Worm (Caenorhabditis elegans): ENCODE results near the gene C07A9.9.

Gene C07A9.9

DNA sequence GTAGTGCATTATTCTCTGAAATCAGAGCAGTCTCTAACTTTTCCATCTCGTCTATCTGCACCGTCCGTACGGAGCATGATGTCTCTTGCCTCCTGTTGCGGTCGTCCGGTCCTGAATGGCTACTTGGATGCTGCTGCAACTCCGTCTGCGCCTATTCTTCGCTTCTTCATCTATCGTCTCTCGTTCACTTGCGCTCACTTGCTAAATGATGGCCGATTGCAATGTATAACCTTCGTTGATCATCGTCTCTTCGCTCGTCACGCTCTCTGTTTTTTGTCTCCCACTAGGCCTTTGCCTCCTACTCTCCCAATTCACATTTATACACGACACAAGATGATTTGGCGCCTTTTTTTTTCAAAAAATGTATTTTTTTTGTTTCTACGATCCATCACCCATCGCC lies 29.9 kb upstream of the C07A9.9 start (continued):
- TF ChIP-seq egl-13 (tag; optimal IDR thresholded peaks at IDR 0.05) (peak; percentile 2), elt-2 (tag; optimal IDR thresholded peaks at IDR 0.05) (no peak), rnt-1 (tag; optimal IDR thresholded peaks at IDR 0.05) (peak; percentile 77), C04F5.9 (tag; optimal IDR thresholded peaks at IDR 0.05) (no peak), fkh-8 (tag; optimal IDR thresholded peaks at IDR 0.05) (peak; percentile 72), lin-15B (tag; optimal IDR thresholded peaks at IDR 0.05) (no peak), unc-130 (tag; optimal IDR thresholded peaks at IDR 0.05) (peak; percentile 63), hlh-17 (GFP tag; optimal IDR thresholded peaks at IDR 0.05; ENCODE audit: borderline replicate concordance) (no peak), lin-14 (GFP tag; optimal IDR thresholded peaks at IDR 0.05) (peak; percentile 92), efl-3 (GFP tag; optimal IDR thresholded peaks at IDR 0.05) (no peak), swsn-7 (tag; optimal IDR thresholded peaks at IDR 0.05) (peak; percentile 68), unc-30 (tag; optimal IDR thresholded peaks at IDR 0.05) (no peak), aha-1 (tag; optimal IDR thresholded peaks at IDR 0.05) (no peak), fos-1 (tag; optimal IDR thresholded peaks at IDR 0.05) (peak; percentile 40), Y116A8C.19 (tag; optimal IDR thresholded peaks at IDR 0.05; ENCODE audit: borderline replicate concordance) (no peak), lir-3 (tag; optimal IDR thresholded peaks at IDR 0.05; ENCODE audit: poor library complexity) (no peak), snu-23 (GFP tag; optimal IDR thresholded peaks at IDR 0.05) (peak; percentile 78), ztf-11 (tag; optimal IDR thresholded peaks at IDR 0.05) (no peak), dpl-1 (GFP tag; optimal IDR thresholded peaks at IDR 0.05) (peak; percentile 31 to 56 (median 39)), vab-15 (tag; optimal IDR thresholded peaks at IDR 0.05) (no peak), pax-3 (tag; optimal IDR thresholded peaks at IDR 0.05) (no peak), xbp-1 (tag; optimal IDR thresholded peaks at IDR 0.05) (peak; percentile 50), tbx-2 (tag; optimal IDR thresholded peaks at IDR 0.05) (peak; percentile 40), lin-35 (GFP tag; optimal IDR thresholded peaks at IDR 0.05) (peak; percentile 26 to 61), jun-1 (tag; optimal IDR thresholded peaks at IDR 0.05) (no peak), egl-27 (tag; optimal IDR thresholded peaks at IDR 0.05) (no peak), unc-62 (GFP tag; optimal IDR thresholded peaks at IDR 0.05) (no peak), efl-1 (optimal IDR thresholded peaks at IDR 0.05) (peak; percentile 49 to 64), efl-1 (GFP tag; optimal IDR thresholded peaks at IDR 0.05 in 1 of 2) (peak in 1 of 2 experiments; percentile 83), pqm-1 (tag; optimal IDR thresholded peaks at IDR 0.05) (no peak), ces-1 (GFP tag; optimal IDR thresholded peaks at IDR 0.05) (no peak), nhr-85 (tag) (no peak), dsc-1 (tag; optimal IDR thresholded peaks at IDR 0.05) (peak; percentile 42), ceh-82 (tag; optimal IDR thresholded peaks at IDR 0.05) (peak in 2 of 3 experiments; percentile 22 to 60), fkh-4 (tag; optimal IDR thresholded peaks at IDR 0.05; ENCODE audit: borderline replicate concordance) (no peak), pag-3 (tag; optimal IDR thresholded peaks at IDR 0.05; ENCODE audit: borderline replicate concordance, insufficient read depth) (no peak), nhr-71 (tag; optimal IDR thresholded peaks at IDR 0.05) (peak; percentile 76), ceh-63 (GFP tag; optimal IDR thresholded peaks at IDR 0.05) (no peak), nhr-47 (tag; optimal IDR thresholded peaks at IDR 0.05) (peak; percentile 59), nhr-76 (tag; optimal IDR thresholded peaks at IDR 0.05) (no peak), elt-3 (tag; optimal IDR thresholded peaks at IDR 0.05) (no peak), ets-5 (GFP tag; IDR thresholded peaks at IDR 0.05) (no peak), C16A3.4 (tag; optimal IDR thresholded peaks at IDR 0.05) (peak; percentile 48), blmp-1 (tag; optimal IDR thresholded peaks at IDR 0.05) (peak; percentile 49), hlh-4 (tag; optimal IDR thresholded peaks at IDR 0.05) (no peak), nhr-237 (tag; optimal IDR thresholded peaks at IDR 0.05) (no peak), nhr-11 (tag; optimal IDR thresholded peaks at IDR 0.05) (no peak), mab-9 (GFP tag; IDR thresholded peaks at IDR 0.05) (no peak), unc-86 (tag; optimal IDR thresholded peaks at IDR 0.05) (peak; percentile 17), nhr-90 (tag; optimal IDR thresholded peaks at IDR 0.05; ENCODE audit: poor library complexity) (peak; percentile 0), tlp-1 (tag; optimal IDR thresholded peaks at IDR 0.05) (no peak), zag-1 (tag; optimal IDR thresholded peaks at IDR 0.05) (no peak), fkh-10 (GFP tag; optimal IDR thresholded peaks at IDR 0.05) (peak; percentile 29)
